Worm (Caenorhabditis elegans) whole organism, L2 larva: ENCODE results near the gene tbc-12.

Experiments used
- C34F6.9 ChIP-seq: fragments of 150-350 bp; optimal IDR thresholded peaks from 2 replicates; lab custom pipeline; 2014; ENCODE audit warnings: missing biosample characterization, missing genetic modification characterization
- F13H6.1 ChIP-seq: sonication (generic microtip); optimal IDR thresholded peaks from 2 replicates; lab custom pipeline; 2016; ENCODE audit warnings: missing genetic modification characterization, missing compliant biosample characterization
- Y55F3AM.14 ChIP-seq: fragments of 200-800 bp; sonication (Bioruptor generic); optimal IDR thresholded peaks from 2 replicates; lab custom pipeline; 2018; ENCODE audit warnings: mild to moderate bottlenecking, missing genetic modification characterization, missing compliant biosample characterization
- alr-1 ChIP-seq: fragments of 150-350 bp; optimal IDR thresholded peaks from 2 replicates; lab custom pipeline; 2014; ENCODE audit warnings: missing biosample characterization, missing genetic modification characterization
- ama-1 ChIP-seq: fragments of 150-350 bp; optimal IDR thresholded peaks from 2 replicates; lab custom pipeline; 2018; ENCODE audit warnings: inconsistent platforms
- blmp-1 ChIP-seq: sonication (generic microtip); optimal IDR thresholded peaks from 2 replicates; lab custom pipeline; 2017; ENCODE audit warnings: missing genetic modification characterization, mild to moderate bottlenecking, missing compliant biosample characterization, antibody characterized with exemption, moderate library complexity; ENCODE audit not compliant: insufficient read depth
- ceh-16 ChIP-seq: fragments of 150-350 bp; optimal IDR thresholded peaks from 2 replicates; lab custom pipeline; 2014; ENCODE audit warnings: missing biosample characterization, missing genetic modification characterization
- ceh-82 ChIP-seq: fragments of 150-350 bp; optimal IDR thresholded peaks from 2 replicates; lab custom pipeline; 2014; ENCODE audit warnings: missing biosample characterization, missing genetic modification characterization
- crh-2 ChIP-seq: sonication (generic microtip); optimal IDR thresholded peaks from 2 replicates; lab custom pipeline; 2017; ENCODE audit warnings: missing biosample characterization, missing genetic modification characterization
- elt-3 ChIP-seq: sonication (generic microtip); optimal IDR thresholded peaks from 2 replicates; lab custom pipeline; 2017; ENCODE audit warnings: missing biosample characterization, missing genetic modification characterization
- fos-1 ChIP-seq: fragments of 150-350 bp; optimal IDR thresholded peaks from 2 replicates; lab custom pipeline; 2014; ENCODE audit warnings: missing biosample characterization, missing genetic modification characterization
- gmeb-1 ChIP-seq: fragments of 150-350 bp; optimal IDR thresholded peaks from 2 replicates; lab custom pipeline; 2014; ENCODE audit warnings: missing biosample characterization, missing genetic modification characterization
- lin-11 ChIP-seq: fragments of 150-350 bp; sonication (generic microtip); optimal IDR thresholded peaks from 2 replicates; lab custom pipeline; 2014; ENCODE audit warnings: missing biosample characterization, missing genetic modification characterization, inconsistent platforms, mixed read lengths
- lin-13 ChIP-seq: fragments of 150-350 bp; optimal IDR thresholded peaks from 2 replicates; lab custom pipeline; 2014; ENCODE audit warnings: missing biosample characterization, missing genetic modification reagents, missing genetic modification characterization
- lin-39 ChIP-seq: fragments of 150-350 bp; optimal IDR thresholded peaks from 2 replicates; lab custom pipeline; 2014; ENCODE audit warnings: missing biosample characterization, missing genetic modification reagents, missing genetic modification characterization
- lsy-2 ChIP-seq, 2 experiments: fragments of 150-350 bp in 1 of 2; sonication (generic microtip) in 1 of 2; optimal IDR thresholded peaks; 2 replicates each; lab custom pipeline; 2014 to 2017; ENCODE audit warnings: missing biosample characterization in 2 of 2, missing genetic modification characterization in 2 of 2
- mab-5 ChIP-seq: fragments of 150-350 bp; optimal IDR thresholded peaks from 2 replicates; lab custom pipeline; 2014; ENCODE audit warnings: missing biosample characterization, missing genetic modification characterization
- mbf-1 ChIP-seq: sonication (generic microtip); optimal IDR thresholded peaks from 2 replicates; lab custom pipeline; 2017; ENCODE audit warnings: missing biosample characterization, missing genetic modification characterization
- mdl-1 ChIP-seq, 2 experiments: fragments of 150-350 bp in 1 of 2; sonication (generic microtip) in 1 of 2; optimal IDR thresholded peaks; 2 replicates each; lab custom pipeline; 2017; ENCODE audit warnings: missing biosample characterization in 2 of 2, missing genetic modification characterization in 2 of 2
- nhr-10 ChIP-seq: sonication (generic microtip); optimal IDR thresholded peaks from 2 replicates; lab custom pipeline; 2017; ENCODE audit warnings: missing biosample characterization, missing genetic modification characterization
- nhr-12 ChIP-seq: fragments of 150-350 bp; optimal IDR thresholded peaks from 2 replicates; lab custom pipeline; 2014; ENCODE audit warnings: missing biosample characterization, missing genetic modification characterization
- nhr-129 ChIP-seq: fragments of 150-350 bp; optimal IDR thresholded peaks from 2 replicates; lab custom pipeline; 2014; ENCODE audit warnings: missing biosample characterization, missing genetic modification characterization
- nhr-21 ChIP-seq: fragments of 150-350 bp; optimal IDR thresholded peaks from 2 replicates; lab custom pipeline; 2014; ENCODE audit warnings: missing biosample characterization, missing genetic modification characterization
- nhr-23 ChIP-seq: fragments of 150-350 bp; optimal IDR thresholded peaks from 2 replicates; lab custom pipeline; 2014; ENCODE audit warnings: missing biosample characterization, missing genetic modification reagents, missing genetic modification characterization
- nhr-237 ChIP-seq: fragments of 150-350 bp; optimal IDR thresholded peaks from 2 replicates; lab custom pipeline; 2014; ENCODE audit warnings: missing biosample characterization, missing genetic modification characterization
- nhr-25 ChIP-seq: fragments of 150-350 bp; sonication (generic microtip); optimal IDR thresholded peaks from 3 replicates; lab custom pipeline; 2014; ENCODE audit warnings: missing biosample characterization, missing genetic modification characterization
- nhr-77 ChIP-seq: fragments of 150-350 bp; optimal IDR thresholded peaks from 2 replicates; lab custom pipeline; 2014; ENCODE audit warnings: missing biosample characterization, missing genetic modification characterization
- peb-1 ChIP-seq: fragments of 150-350 bp; optimal IDR thresholded peaks from 2 replicates; lab custom pipeline; 2014; ENCODE audit warnings: missing biosample characterization, missing genetic modification characterization
- sem-4 ChIP-seq: fragments of 150-350 bp; optimal IDR thresholded peaks from 2 replicates; lab custom pipeline; 2014; ENCODE audit warnings: missing biosample characterization, missing genetic modification reagents, missing genetic modification characterization
- skn-1 ChIP-seq: sonication (generic microtip); optimal IDR thresholded peaks from 2 replicates; lab custom pipeline; 2017; ENCODE audit warnings: missing biosample characterization, missing genetic modification characterization
- sma-3 ChIP-seq: sonication (generic microtip); optimal IDR thresholded peaks from 2 replicates; lab custom pipeline; 2016; ENCODE audit warnings: missing genetic modification reagents, missing genetic modification characterization, missing compliant biosample characterization
- sma-9 ChIP-seq, 2 experiments: fragments of 150-350 bp in 1 of 2; sonication (generic microtip) in 1 of 2; optimal IDR thresholded peaks; 2 replicates each; lab custom pipeline; 2014 to 2016; ENCODE audit warnings: missing genetic modification characterization in 2 of 2, mild to moderate bottlenecking in 1 of 2, missing biosample characterization in 1 of 2, missing compliant biosample characterization in 1 of 2, missing genetic modification reagents in 1 of 2, moderate library complexity in 1 of 2
- snpc-4 ChIP-seq: fragments of 150-350 bp; optimal IDR thresholded peaks from 2 replicates; lab custom pipeline; 2014; ENCODE audit warnings: missing biosample characterization, missing genetic modification characterization
- unc-39 ChIP-seq: fragments of 150-350 bp; optimal IDR thresholded peaks from 2 replicates; lab custom pipeline; 2014; ENCODE audit warnings: missing biosample characterization, missing genetic modification characterization
- unc-55 ChIP-seq: fragments of 150-350 bp; sonication (generic microtip); optimal IDR thresholded peaks from 3 replicates; lab custom pipeline; 2014; ENCODE audit warnings: missing biosample characterization, missing genetic modification reagents, missing genetic modification characterization
- unc-62 ChIP-seq: fragments of 150-350 bp; optimal IDR thresholded peaks from 2 replicates; lab custom pipeline; 2014; ENCODE audit warnings: missing biosample characterization, missing genetic modification reagents, missing genetic modification characterization
- zag-1 ChIP-seq: fragments of 150-350 bp; optimal IDR thresholded peaks from 2 replicates; lab custom pipeline; 2014; ENCODE audit warnings: missing biosample characterization, missing genetic modification characterization
- ztf-11 ChIP-seq: sonication (generic microtip); optimal IDR thresholded peaks from 2 replicates; lab custom pipeline; 2017; ENCODE audit warnings: missing biosample characterization, missing genetic modification characterization
- ztf-4 ChIP-seq: fragments of 150-350 bp; optimal IDR thresholded peaks from 2 replicates; lab custom pipeline; 2014; ENCODE audit warnings: missing biosample characterization, missing genetic modification characterization

tbc-12 gene

DNA sequence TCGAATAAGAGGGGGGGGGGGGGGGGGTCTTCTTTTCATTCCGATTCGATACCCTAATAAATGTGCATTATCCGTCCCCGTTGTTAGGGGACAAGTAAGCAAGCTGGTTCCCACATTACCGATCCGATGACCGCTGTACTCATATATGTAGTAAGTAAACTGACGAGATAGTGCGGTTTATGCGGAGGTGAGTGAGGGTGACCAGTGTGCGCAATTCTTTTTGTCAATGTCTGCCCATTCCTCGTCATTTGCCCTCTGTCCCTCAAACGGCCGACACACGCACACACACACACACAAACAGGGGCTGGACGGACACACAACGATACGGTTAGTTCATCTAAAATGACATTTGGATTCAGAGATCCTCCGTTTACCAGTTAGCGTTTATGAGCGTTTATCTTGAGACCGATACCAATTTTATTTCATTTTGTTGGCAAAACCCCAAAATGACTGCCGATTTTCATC is 20.0 kb upstream of the tbc-12 start, which contains the start of gene aat-3:
aat-3 (plus strand) TSS at position 51 of the 465 bp plus-strand sequence.
- TF ChIP-seq peb-1 (tag; lab: Kevin White, UChicago) = no peak
- no peak for TF ChIP-seq alr-1 (tag; lab: Kevin White, UChicago)
- peak; percentile 28 for TF ChIP-seq nhr-25
- no peak for TF ChIP-seq ztf-4 (tag; lab: Kevin White, UChicago)
- no peak for TF ChIP-seq nhr-12
- TF ChIP-seq F13H6.1 (tag; lab: Kevin White, UChicago) = peak; percentile 8
- no peak for TF ChIP-seq Y55F3AM.14
- TF ChIP-seq mdl-1 (tag; optimal IDR thresholded peaks at IDR 0.05; lab: Kevin White, UChicago) = no peak
- no peak for TF ChIP-seq fos-1 (tag; lab: Kevin White, UChicago)
- TF ChIP-seq nhr-129 = peak; percentile 15
- no peak for TF ChIP-seq unc-55
- TF ChIP-seq nhr-77 (tag; lab: Kevin White, UChicago) = no peak
- no peak for TF ChIP-seq C34F6.9 (tag; lab: Kevin White, UChicago)

DNA sequence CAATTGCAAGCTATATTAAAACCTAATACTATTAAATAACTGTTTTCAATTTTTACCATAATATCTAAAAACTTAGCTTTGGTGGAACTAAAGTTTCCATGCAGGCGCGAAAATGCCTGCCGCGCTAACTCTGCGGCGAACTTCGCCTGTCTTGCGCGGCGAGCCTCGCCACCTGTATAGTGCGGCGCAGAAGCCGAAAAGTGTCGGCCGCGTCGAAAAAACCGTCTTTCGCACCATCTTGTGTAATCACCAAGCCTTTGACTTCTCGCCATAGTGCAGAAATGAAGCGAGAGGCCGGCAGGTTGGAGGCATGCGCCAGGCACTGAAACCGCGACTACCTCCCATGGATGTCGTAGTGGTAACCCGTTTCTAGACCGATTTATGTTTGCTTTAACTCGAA is 19.2 kb upstream of the tbc-12 start:
- TF ChIP-seq nhr-129 = no peak
- TF ChIP-seq fos-1 (tag; lab: Kevin White, UChicago) = no peak
- TF ChIP-seq snpc-4 (tag; lab: Kevin White, UChicago) = peak; percentile 64
- TF ChIP-seq ceh-82 (tag; lab: Kevin White, UChicago) = no peak

DNA sequence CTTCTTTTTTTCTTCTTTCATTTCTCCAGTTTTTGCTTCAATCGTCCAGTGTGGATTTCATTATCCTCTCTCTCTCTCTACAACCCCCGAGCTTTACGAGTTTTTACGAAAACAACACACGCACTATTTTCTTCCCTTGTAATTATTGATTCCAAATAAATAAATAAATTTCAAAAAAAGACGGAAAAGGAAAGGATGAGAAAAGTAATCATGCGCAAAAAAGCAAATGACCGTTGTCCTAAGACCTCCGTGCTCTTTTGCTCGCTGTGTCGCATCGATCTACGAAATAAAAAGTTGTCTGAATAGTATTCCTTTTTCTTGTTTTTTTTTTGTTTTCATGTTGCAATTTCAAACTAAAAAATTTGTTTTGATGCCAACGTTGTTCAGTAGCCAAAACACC is 18.4 kb upstream of the tbc-12 start:
- TF ChIP-seq nhr-10 = no peak
- TF ChIP-seq lsy-2 (tag; optimal IDR thresholded peaks at IDR 0.05; lab: Kevin White, UChicago) = peak in 1 of 2 experiments; percentile 25
- peak; percentile 35 for TF ChIP-seq C34F6.9 (tag; lab: Kevin White, UChicago)
- TF ChIP-seq unc-55 = peak; percentile 48
- no peak for TF ChIP-seq gmeb-1 (tag; lab: Kevin White, UChicago)
- TF ChIP-seq nhr-12 = no peak
- no peak for TF ChIP-seq nhr-23
- no peak for TF ChIP-seq nhr-237 (tag; lab: Kevin White, UChicago)

DNA sequence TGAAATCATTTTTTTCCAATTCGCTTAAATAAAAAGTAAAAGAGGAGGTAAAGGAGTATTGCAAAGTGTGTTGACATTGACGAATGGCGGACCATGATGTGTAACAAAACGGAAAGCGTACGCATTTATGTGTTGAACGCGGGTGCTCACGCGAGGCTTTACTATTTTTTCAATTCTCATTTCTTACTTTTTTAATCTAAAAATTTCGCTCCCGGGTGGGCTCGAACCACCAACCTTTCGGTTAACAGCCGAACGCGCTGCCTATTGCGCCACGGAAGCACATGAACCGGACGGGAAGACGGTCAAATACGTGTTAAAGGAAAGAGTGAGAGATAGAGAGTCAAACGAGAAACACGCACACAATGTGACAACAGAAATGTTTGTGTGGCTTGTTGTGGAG is 17.1 kb upstream of the tbc-12 start:
- TF ChIP-seq nhr-23 = no peak
- peak; percentile 3 for TF ChIP-seq snpc-4 (tag; lab: Kevin White, UChicago)
- no peak for TF ChIP-seq mbf-1 (tag; lab: Kevin White, UChicago)
- TF ChIP-seq nhr-10 = no peak
- TF ChIP-seq ama-1 (lab: Kevin White, UChicago) = no peak
- TF ChIP-seq blmp-1 (tag; lab: Kevin White, UChicago) = no peak
- no peak for TF ChIP-seq ztf-11 (tag; lab: Kevin White, UChicago)
- peak; percentile 66 for TF ChIP-seq sma-9 (GFP tag; optimal IDR thresholded peaks at IDR 0.05; lab: Kevin White, UChicago)
- no peak for TF ChIP-seq sma-9 (tag; optimal IDR thresholded peaks at IDR 0.05; lab: Kevin White, UChicago)
- TF ChIP-seq unc-62 (GFP tag; lab: Kevin White, UChicago) = no peak
- no peak for TF ChIP-seq ceh-16
- TF ChIP-seq lin-11 (tag; lab: Kevin White, UChicago) = peak; percentile 30
- peak; percentile 4 for TF ChIP-seq nhr-25
- no peak for TF ChIP-seq alr-1 (tag; lab: Kevin White, UChicago)
- peak; percentile 74 for TF ChIP-seq F13H6.1 (tag; lab: Kevin White, UChicago)
- peak; percentile 13 for TF ChIP-seq sem-4
- TF ChIP-seq nhr-77 (tag; lab: Kevin White, UChicago) = no peak
- no peak for TF ChIP-seq ceh-82 (tag; lab: Kevin White, UChicago)
- TF ChIP-seq skn-1 (tag; lab: Kevin White, UChicago) = no peak
- peak; percentile 70 for TF ChIP-seq nhr-129
- TF ChIP-seq peb-1 (tag; lab: Kevin White, UChicago) = no peak
- peak; percentile 49 for TF ChIP-seq gmeb-1 (tag; lab: Kevin White, UChicago)
- TF ChIP-seq mdl-1 (tag; optimal IDR thresholded peaks at IDR 0.05; lab: Kevin White, UChicago) = peak in 1 of 2 experiments; percentile 54
- peak; percentile 58 for TF ChIP-seq crh-2 (tag; lab: Kevin White, UChicago)
- peak; percentile 64 for TF ChIP-seq fos-1 (tag; lab: Kevin White, UChicago)
- TF ChIP-seq sma-3 (GFP tag; lab: Kevin White, UChicago) = peak; percentile 37
- TF ChIP-seq elt-3 = no peak
- peak; percentile 53 for TF ChIP-seq C34F6.9 (tag; lab: Kevin White, UChicago)
- TF ChIP-seq nhr-21 (tag; lab: Kevin White, UChicago) = peak; percentile 66
- peak; percentile 18 for TF ChIP-seq zag-1 (tag; lab: Kevin White, UChicago)
- TF ChIP-seq unc-55 = peak; percentile 55
- TF ChIP-seq lin-39 (tag; lab: Kevin White, UChicago) = no peak
- TF ChIP-seq nhr-12 = no peak
- no peak for TF ChIP-seq Y55F3AM.14
- TF ChIP-seq lin-13 (GFP tag; lab: Kevin White, UChicago) = peak; percentile 61
- no peak for TF ChIP-seq unc-39 (tag; lab: Kevin White, UChicago)
- no peak for TF ChIP-seq mab-5 (tag; lab: Kevin White, UChicago)
- peak; percentile 35 to 67 for TF ChIP-seq lsy-2 (tag; optimal IDR thresholded peaks at IDR 0.05; lab: Kevin White, UChicago)
- TF ChIP-seq, all 48 proteins: peak for 18
